Fruit fly (Drosophila melanogaster) whole organism, embryonic: ENCODE measurements around the gene CG5255.

Experiments
- Adf1 ChIP-seq: fragments of 200-800 bp; sonication (Bioruptor generic); IDR thresholded peaks from 2 replicates; pipeline ENCODE4 v1.3.6; 2022; ENCODE audit warnings: missing biosample characterization, missing genetic modification characterization
- Bteb2 ChIP-seq: fragments of 200-800 bp; sonication (Bioruptor generic); optimal IDR thresholded peaks from 2 replicates; lab custom pipeline; 2016; ENCODE audit warnings: missing biosample characterization, missing genetic modification characterization
- CG11723 ChIP-seq: fragments of 200-800 bp; sonication (Bioruptor generic); optimal IDR thresholded peaks from 2 replicates; lab custom pipeline; 2017; ENCODE audit warnings: missing biosample characterization, mild to moderate bottlenecking, missing genetic modification characterization
- CG12391 ChIP-seq: fragments of 200-800 bp; sonication (Bioruptor generic); optimal IDR thresholded peaks from 3 replicates; lab custom pipeline; 2018; ENCODE audit warnings: missing biosample characterization, mild to moderate bottlenecking, missing genetic modification characterization, moderate library complexity
- CG12744 ChIP-seq: fragments of 200-800 bp; sonication (Bioruptor generic); optimal IDR thresholded peaks from 2 replicates; lab custom pipeline; 2016; ENCODE audit warnings: missing biosample characterization, missing genetic modification characterization
- CG13123 ChIP-seq: fragments of 200-800 bp; sonication (Bioruptor generic); optimal IDR thresholded peaks from 2 replicates; lab custom pipeline; 2016; ENCODE audit warnings: missing biosample characterization, missing genetic modification characterization
- CG17361 ChIP-seq: fragments of 200-800 bp; sonication (Bioruptor generic); IDR thresholded peaks from 3 replicates; pipeline ENCODE4 v1.3.6; 2022; ENCODE audit warnings: missing biosample characterization, missing genetic modification characterization
- CG2116 ChIP-seq: fragments of 200-800 bp; sonication (Bioruptor generic); optimal IDR thresholded peaks from 3 replicates; lab custom pipeline; 2018; ENCODE audit warnings: missing biosample characterization, mild to moderate bottlenecking, missing genetic modification characterization
- CG2678 ChIP-seq: fragments of 200-800 bp; sonication (Bioruptor generic); optimal IDR thresholded peaks from 3 replicates; lab custom pipeline; 2019; ENCODE audit warnings: missing biosample characterization, mild to moderate bottlenecking, missing genetic modification characterization, moderate library complexity
- CG31365 ChIP-seq: fragments of 200-800 bp; sonication (Bioruptor generic); optimal IDR thresholded peaks from 2 replicates; lab custom pipeline; 2018; ENCODE audit warnings: missing biosample characterization, mild to moderate bottlenecking, missing genetic modification characterization
- CG31441 ChIP-seq: fragments of 200-800 bp; sonication (Bioruptor generic); IDR thresholded peaks from 2 replicates; pipeline ENCODE4 v1.3.6; 2022; ENCODE audit warnings: missing biosample characterization, missing genetic modification characterization
- CG6175 ChIP-seq: fragments of 200-800 bp; sonication (Bioruptor generic); IDR thresholded peaks from 3 replicates; pipeline ENCODE4 v1.3.6; 2022; ENCODE audit warnings: missing biosample characterization, missing genetic modification characterization
- CG7839 ChIP-seq: fragments of 200-800 bp; sonication (Bioruptor generic); optimal IDR thresholded peaks from 3 replicates; lab custom pipeline; 2018; ENCODE audit warnings: missing biosample characterization, mild to moderate bottlenecking, missing genetic modification characterization, moderate library complexity
- CG8281 ChIP-seq: fragments of 200-800 bp; sonication (Bioruptor generic); optimal IDR thresholded peaks from 2 replicates; lab custom pipeline; 2018; ENCODE audit warnings: missing biosample characterization, mild to moderate bottlenecking, missing genetic modification characterization, moderate library complexity
- CG8290 ChIP-seq, 3 experiments: fragments of 200-800 bp; sonication (Bioruptor generic); optimal IDR thresholded peaks; 2 replicates each; lab custom pipeline; 2016 to 2019; ENCODE audit warnings: missing biosample characterization in 3 of 3, missing genetic modification characterization in 3 of 3, mild to moderate bottlenecking in 2 of 3, moderate library complexity in 1 of 3
- D19A ChIP-seq: fragments of 200-800 bp; optimal IDR thresholded peaks from 3 replicates; lab custom pipeline; 2019; ENCODE audit warnings: missing biosample characterization, mild to moderate bottlenecking, missing genetic modification characterization, moderate library complexity
- Doc2 ChIP-seq: fragments of 200-800 bp; sonication (Bioruptor generic); IDR thresholded peaks from 2 replicates; pipeline ENCODE4 v1.3.6; 2022; ENCODE audit warnings: missing biosample characterization, missing genetic modification characterization
- Doc3 ChIP-seq: fragments of 200-800 bp; sonication (Bioruptor generic); IDR thresholded peaks from 3 replicates; pipeline ENCODE4 v1.3.6; 2022; ENCODE audit warnings: missing biosample characterization, missing genetic modification characterization; ENCODE audit not compliant: partially characterized antibody
- HmgZ ChIP-seq: fragments of 200-800 bp; sonication (Bioruptor generic); optimal IDR thresholded peaks from 2 replicates; lab custom pipeline; 2018; ENCODE audit warnings: missing biosample characterization, mild to moderate bottlenecking, missing genetic modification characterization
- Hr51 ChIP-seq, 2 experiments: fragments of 200-800 bp; sonication (Bioruptor generic); optimal IDR thresholded peaks; 2 replicates in 1 of 2; 3 replicates in 1 of 2; lab custom pipeline; 2016 to 2018; ENCODE audit warnings: missing biosample characterization in 2 of 2, missing genetic modification characterization in 2 of 2, mild to moderate bottlenecking in 1 of 2, moderate library complexity in 1 of 2
- Lim3 ChIP-seq: fragments of 200-800 bp; sonication (Bioruptor generic); IDR thresholded peaks from 2 replicates; pipeline ENCODE4 v1.3.6; 2022; ENCODE audit warnings: missing biosample characterization, missing genetic modification characterization
- Med ChIP-seq: fragments of 200-800 bp; sonication (Bioruptor generic); peaks from one replicate; lab custom pipeline; 2016; ENCODE audit warnings: missing biosample characterization, missing genetic modification characterization, mild to moderate bottlenecking, inconsistent platforms, moderate library complexity
- Sox102F ChIP-seq: fragments of 200-800 bp; sonication (Bioruptor generic); optimal IDR thresholded peaks from 2 replicates; lab custom pipeline; 2018; ENCODE audit warnings: missing biosample characterization, mild to moderate bottlenecking, missing genetic modification characterization, moderate library complexity
- YL-1 ChIP-seq: fragments of 200-800 bp; sonication (Bioruptor generic); optimal IDR thresholded peaks from 3 replicates; lab custom pipeline; 2017; ENCODE audit warnings: missing biosample characterization, mild to moderate bottlenecking, missing genetic modification characterization
- chif ChIP-seq, 2 experiments: fragments of 200-800 bp; sonication (Bioruptor generic); optimal IDR thresholded peaks; 3 replicates each; lab custom pipeline; 2016; ENCODE audit warnings: missing biosample characterization in 2 of 2, missing genetic modification characterization in 2 of 2
- chinmo ChIP-seq: fragments of 200-800 bp; sonication (Bioruptor generic); IDR thresholded peaks from 4 replicates; pipeline ENCODE4 v1.3.6; 2022; ENCODE audit warnings: missing biosample characterization, missing genetic modification characterization; ENCODE audit not compliant: partially characterized antibody
- crol ChIP-seq: fragments of 200-800 bp; sonication (Bioruptor generic); IDR thresholded peaks from 2 replicates; pipeline ENCODE4 v1.3.6; 2022; ENCODE audit warnings: missing biosample characterization, missing genetic modification characterization
- dmrt99B ChIP-seq: fragments of 200-800 bp; sonication (Bioruptor generic); optimal IDR thresholded peaks from 2 replicates; lab custom pipeline; 2018; ENCODE audit warnings: missing biosample characterization, mild to moderate bottlenecking, missing genetic modification characterization, moderate library complexity
- dysf ChIP-seq: fragments of 200-800 bp; sonication (Bioruptor generic); IDR thresholded peaks from 3 replicates; pipeline ENCODE4 v1.3.6; 2022; ENCODE audit warnings: missing biosample characterization, missing genetic modification characterization
- fu2 ChIP-seq: fragments of 200-800 bp; sonication (Bioruptor generic); optimal IDR thresholded peaks from 2 replicates; lab custom pipeline; 2016; ENCODE audit warnings: missing biosample characterization, missing genetic modification characterization
- gem ChIP-seq: fragments of 200-800 bp; sonication (Bioruptor generic); optimal IDR thresholded peaks from 2 replicates; lab custom pipeline; 2019; ENCODE audit warnings: missing biosample characterization, mild to moderate bottlenecking, missing genetic modification characterization, moderate library complexity
- grn ChIP-seq: fragments of 200-800 bp; sonication (Bioruptor generic); optimal IDR thresholded peaks from 3 replicates; lab custom pipeline; 2017; ENCODE audit warnings: missing biosample characterization, missing genetic modification characterization
- klu ChIP-seq: fragments of 200-800 bp; sonication (Bioruptor generic); IDR thresholded peaks from 2 replicates; pipeline ENCODE4 v1.3.6; 2022; ENCODE audit warnings: missing biosample characterization, missing genetic modification characterization
- lab ChIP-seq: fragments of 200-800 bp; sonication (Bioruptor generic); optimal IDR thresholded peaks from 3 replicates; lab custom pipeline; 2017; ENCODE audit warnings: missing biosample characterization, missing genetic modification characterization, mild to moderate bottlenecking, moderate library complexity, missing genetic modification reagents
- rib ChIP-seq: fragments of 200-800 bp; sonication (Bioruptor generic); IDR thresholded peaks from 2 replicates; pipeline ENCODE4 v1.3.6; 2022; ENCODE audit warnings: missing biosample characterization, missing genetic modification characterization
- sd ChIP-seq: fragments of 200-800 bp; sonication (Bioruptor generic); optimal IDR thresholded peaks from 3 replicates; lab custom pipeline; 2018; ENCODE audit warnings: missing biosample characterization, mild to moderate bottlenecking, missing genetic modification characterization, moderate library complexity
- sens ChIP-seq: fragments of 200-800 bp; sonication (Bioruptor generic); peaks from one replicate; lab custom pipeline; 2016; ENCODE audit warnings: missing biosample characterization, missing genetic modification characterization
- shn ChIP-seq: fragments of 200-800 bp; sonication (Bioruptor generic); optimal IDR thresholded peaks from 3 replicates; lab custom pipeline; 2016; ENCODE audit warnings: missing biosample characterization, missing genetic modification characterization
- tgo ChIP-seq: fragments of 200-800 bp; sonication (Bioruptor generic); IDR thresholded peaks from 3 replicates; pipeline ENCODE4 v1.3.6; 2022; ENCODE audit warnings: missing biosample characterization, missing genetic modification characterization
- tin ChIP-seq: fragments of 200-800 bp; sonication (Bioruptor generic); optimal IDR thresholded peaks from 3 replicates; lab custom pipeline; 2016; ENCODE audit warnings: missing biosample characterization, missing genetic modification characterization
- zfh1 ChIP-seq: fragments of 200-800 bp; sonication (Bioruptor generic); IDR thresholded peaks from 3 replicates; pipeline ENCODE4 v1.3.6; 2022; ENCODE audit warnings: missing biosample characterization, missing genetic modification characterization

CG5255 gene

DNA sequence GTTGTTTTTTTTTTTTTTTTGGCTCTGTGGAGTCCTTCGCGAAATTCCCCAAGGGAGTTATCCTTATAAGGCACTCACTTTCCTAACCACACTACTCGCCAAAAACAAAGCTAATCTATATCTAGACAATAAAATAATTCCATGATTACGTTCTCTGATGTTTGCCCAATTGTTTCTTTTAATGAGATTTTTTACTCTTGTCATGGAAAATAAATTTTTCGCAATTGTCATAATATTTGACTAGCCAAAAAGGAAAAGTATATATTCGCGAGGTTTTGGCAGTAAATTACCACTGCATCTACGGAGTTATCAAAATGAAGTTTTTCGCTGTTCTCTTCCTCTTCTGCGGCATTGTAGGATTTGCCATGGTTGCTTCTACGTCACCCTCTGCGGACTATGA is 17.5 kb upstream of the CG5255 start, which contains the start of gene CG34278:
CG34278 (plus strand) TSS at position 301 of the 400 bp plus-strand sequence.
- TF ChIP-seq sens (GFP tag; lab: Kevin White, UChicago): peak; percentile 12
- no peak for TF ChIP-seq YL-1 (GFP tag; lab: Kevin White, UChicago)

DNA sequence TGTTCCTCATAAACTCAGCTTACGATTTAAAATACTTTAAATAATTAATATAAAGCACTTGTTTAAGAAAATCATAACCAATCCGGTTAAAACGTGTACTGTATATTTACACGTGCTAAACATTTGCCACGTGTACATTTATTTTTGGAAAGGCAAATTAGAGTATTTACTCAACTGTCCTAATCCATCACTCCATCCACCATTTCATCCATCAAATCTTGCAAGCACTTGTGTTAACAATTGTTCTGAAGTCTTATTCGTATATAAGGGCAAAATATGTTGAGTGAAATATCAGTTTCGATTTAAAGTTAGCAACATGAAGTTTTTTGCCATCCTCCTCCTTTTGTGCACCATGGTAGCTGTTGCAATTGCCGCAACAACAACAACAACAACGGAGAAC is 16.4 kb upstream of the CG5255 start, which contains the start of gene CG42779:
CG42779 (plus strand) TSS at position 301 of the 400 bp plus-strand sequence.
- TF ChIP-seq lab (GFP tag; lab: Kevin White, UChicago): peak; percentile 14
- no peak for TF ChIP-seq YL-1 (GFP tag; lab: Kevin White, UChicago)

DNA sequence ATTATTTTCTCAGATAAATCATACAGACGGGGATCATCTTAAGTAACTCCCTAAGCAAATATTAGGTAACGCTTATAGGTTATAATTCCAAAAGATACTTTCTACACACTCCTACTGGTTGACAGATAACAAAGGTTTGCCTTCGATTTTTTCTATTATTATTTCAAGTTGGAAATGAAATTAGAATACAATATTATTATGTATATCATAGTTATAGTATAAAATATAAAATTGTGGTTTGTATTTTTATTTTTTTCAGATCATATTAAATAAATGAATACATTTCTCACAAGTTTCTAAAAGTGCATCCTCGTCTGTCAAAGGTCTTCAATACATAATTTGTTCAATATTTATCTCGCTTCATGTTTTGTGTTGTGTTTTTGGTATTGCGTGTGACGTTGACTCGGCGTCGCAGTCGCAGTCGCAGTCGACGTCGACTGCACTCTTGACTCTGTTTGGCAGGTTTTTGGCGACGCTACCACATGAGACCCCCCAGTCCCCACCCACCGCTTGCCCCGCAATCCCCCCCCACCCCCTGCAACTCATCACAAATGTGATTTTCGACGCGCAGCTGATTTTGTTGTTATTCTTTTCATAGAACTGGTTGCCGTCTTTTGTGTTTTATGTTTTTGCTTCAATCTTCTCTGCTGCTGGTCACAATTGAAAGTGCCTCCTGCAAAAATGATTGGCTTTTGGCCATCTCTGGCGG is 14.7 kb upstream of the CG5255 start:
- peak in 1 of 2 experiments; percentile 40 for TF ChIP-seq Hr51 (GFP tag; optimal IDR thresholded peaks at IDR 0.05; lab: Kevin White, UChicago)
- TF ChIP-seq dmrt99B (tag; lab: Kevin White, UChicago): peak; percentile 27
- no peak for TF ChIP-seq CG8290 (GFP tag; optimal IDR thresholded peaks at IDR 0.05; lab: Kevin White, UChicago)
- TF ChIP-seq CG8290 (tag; optimal IDR thresholded peaks at IDR 0.05; lab: Kevin White, UChicago): no peak
- 0 out of 3 replicates have a peak, but pooled peaks have one; percentile 10 for TF ChIP-seq dysf (GFP tag; lab: Robert Waterston, UW)
- peak; percentile 14 for TF ChIP-seq CG2678 (tag; lab: Kevin White, UChicago)
- peak; percentile 73 for TF ChIP-seq Adf1 (GFP tag; lab: Robert Waterston, UW)
- peak; percentile 18 for TF ChIP-seq Sox102F (GFP tag; lab: Kevin White, UChicago)
- TF ChIP-seq CG31441: 0 out of 2 replicates have a peak, but pooled peaks have one; percentile 37
- peak; percentile 31 for TF ChIP-seq gem
- TF ChIP-seq CG6175 (GFP tag; lab: Robert Waterston, UW): peak; percentile 87
- peak; percentile 5 for TF ChIP-seq sens (GFP tag; lab: Kevin White, UChicago)
- peak; percentile 24; the same call in 1 of the 2 replicates for TF ChIP-seq rib (GFP tag; lab: Robert Waterston, UW)
- TF ChIP-seq chinmo (GFP tag; lab: Robert Waterston, UW): peak; percentile 88; the same call in 3 of the 4 replicates
- TF ChIP-seq CG17361 (GFP tag; lab: Robert Waterston, UW): 0 out of 3 replicates have a peak, but pooled peaks have one; percentile 14
- TF ChIP-seq crol (GFP tag; lab: Robert Waterston, UW): peak; percentile 91
- TF ChIP-seq CG2116 (GFP tag; lab: Kevin White, UChicago): no peak
- TF ChIP-seq CG12391 (tag; lab: Kevin White, UChicago): no peak
- no peak for TF ChIP-seq CG31365
- peak; percentile 95 for TF ChIP-seq CG8281
- peak; percentile 7 for TF ChIP-seq CG7839 (tag; lab: Kevin White, UChicago)
- no peak for TF ChIP-seq Doc2 (GFP tag; lab: Robert Waterston, UW)

DNA sequence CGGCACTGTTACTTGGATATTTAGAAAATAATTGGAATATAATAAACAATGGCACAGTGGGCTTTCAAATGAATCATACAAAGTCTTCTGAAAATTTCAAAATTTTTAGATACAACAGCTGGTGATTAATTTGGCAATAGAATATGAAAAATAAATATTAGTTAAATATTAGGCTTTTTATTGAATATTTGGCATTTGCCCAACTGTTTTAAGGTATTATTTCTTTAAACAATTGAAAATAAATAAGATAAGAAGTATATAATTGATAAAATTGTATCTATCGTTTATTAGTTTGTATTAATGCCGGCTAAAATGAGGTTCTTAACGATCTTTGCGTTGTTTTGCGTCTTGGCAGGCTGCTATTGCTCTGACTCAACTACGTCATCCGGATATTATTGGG is 13.5 kb upstream of the CG5255 start, which contains the start of gene CG45079:
CG45079 (plus strand) TSS at position 301 of the 400 bp plus-strand sequence.
- TF ChIP-seq HmgZ (tag; lab: Kevin White, UChicago) (no peak), CG11723 (GFP tag; lab: Kevin White, UChicago) (no peak)

DNA sequence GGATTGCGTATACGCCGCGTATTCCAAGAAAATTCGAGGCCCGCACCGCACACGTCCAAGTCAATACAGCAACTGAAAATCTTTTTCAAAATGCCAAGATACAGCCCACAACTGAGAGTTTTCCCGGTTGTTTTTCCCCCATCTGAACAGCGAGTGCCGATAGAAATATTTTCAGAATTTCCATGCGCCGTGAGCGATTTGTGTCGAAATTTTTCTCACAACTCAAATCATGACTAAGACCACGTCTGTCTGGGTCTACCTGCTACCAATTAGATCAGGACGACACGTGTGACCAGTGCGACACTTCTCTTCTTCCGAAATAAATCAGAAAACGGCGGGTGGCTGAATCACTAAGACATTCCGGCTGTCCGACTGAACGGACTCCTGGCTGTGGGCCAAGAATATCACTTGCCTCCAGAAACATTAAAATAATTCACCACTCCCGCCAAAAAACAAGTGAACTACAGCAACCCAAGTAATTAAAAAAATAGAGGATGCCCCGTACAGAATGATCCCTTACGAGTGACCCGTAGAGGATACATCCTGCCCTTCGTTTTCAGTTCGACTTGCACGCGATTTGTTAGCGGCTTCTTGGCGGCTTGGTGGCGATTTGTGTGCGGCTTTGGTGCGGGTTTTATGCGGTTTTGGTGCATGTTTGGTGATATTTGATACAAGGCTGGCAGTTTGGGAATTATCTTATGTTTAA is 12.2 kb upstream of the CG5255 start, which contains the start of gene cher:
cher (minus strand) TSS at position 51 of the 706 bp plus-strand sequence.
- no peak for TF ChIP-seq zfh1 (GFP tag; lab: Robert Waterston, UW)
- peak; percentile 53 for TF ChIP-seq sd
- TF ChIP-seq tin (GFP tag; lab: Kevin White, UChicago): no peak
- no peak for TF ChIP-seq klu (GFP tag; lab: Robert Waterston, UW)
- no peak for TF ChIP-seq CG12744 (GFP tag; lab: Kevin White, UChicago)
- peak; percentile 61 for TF ChIP-seq Med (GFP tag; lab: Kevin White, UChicago)
- no peak for TF ChIP-seq Doc3
- TF ChIP-seq Bteb2 (GFP tag; lab: Kevin White, UChicago): no peak
- TF ChIP-seq shn (GFP tag; lab: Kevin White, UChicago): no peak
- TF ChIP-seq grn (GFP tag; lab: Kevin White, UChicago): no peak
- TF ChIP-seq CG13123 (GFP tag; lab: Kevin White, UChicago): no peak
- TF ChIP-seq D19A (tag; lab: Kevin White, UChicago): no peak
- no peak for TF ChIP-seq Lim3 (GFP tag; lab: Robert Waterston, UW)
- no peak for TF ChIP-seq fu2 (GFP tag; lab: Kevin White, UChicago)
- TF ChIP-seq tgo (GFP tag; lab: Robert Waterston, UW): no peak
- no peak for TF ChIP-seq chif (GFP tag; optimal IDR thresholded peaks at IDR 0.05; lab: Kevin White, UChicago)
